Worm (Caenorhabditis elegans) whole organism, midembryonic: ENCODE results near the gene C06B3.6.
A peak's percentile ranks its signal among the peaks of the same experiment; 100 is the strongest.

Experiments
- T22C8.4 ChIP-seq: fragments of 200-800 bp; sonication (Bioruptor generic); IDR thresholded peaks from 2 replicates; pipeline ENCODE4 v1.3.6; 2022; ENCODE audit warnings: missing genetic modification characterization, missing compliant biosample characterization
- cog-1 ChIP-seq: sonication (generic microtip); optimal IDR thresholded peaks from 2 replicates; lab custom pipeline; 2016; ENCODE audit warnings: missing genetic modification characterization, missing compliant biosample characterization
- flt-1 ChIP-seq: fragments of 200-800 bp; sonication (Bioruptor generic); IDR thresholded peaks from 2 replicates; pipeline ENCODE4 v1.3.6; 2022; ENCODE audit warnings: missing genetic modification characterization, missing compliant biosample characterization
- klf-2 ChIP-seq: fragments of 200-800 bp; sonication (Bioruptor generic); conservative IDR thresholded peaks from 2 replicates; pipeline ENCODE4 v1.3.6; 2022; ENCODE audit warnings: missing genetic modification reagents, missing genetic modification characterization, missing compliant biosample characterization
- med-1 ChIP-seq: sonication (generic microtip); optimal IDR thresholded peaks from 2 replicates; lab custom pipeline; 2017; ENCODE audit warnings: missing genetic modification characterization, mild to moderate bottlenecking, missing compliant biosample characterization, antibody characterized with exemption, missing genetic modification reagents; ENCODE audit not compliant: insufficient read depth
- ref-1 ChIP-seq: fragments of 200-800 bp; sonication (Bioruptor generic); conservative IDR thresholded peaks from 2 replicates; pipeline ENCODE4 v1.3.6; 2022; ENCODE audit warnings: missing genetic modification reagents, missing genetic modification characterization, missing compliant biosample characterization
- tab-1 ChIP-seq: fragments of 200-800 bp; sonication (Bioruptor generic); IDR thresholded peaks from 2 replicates; pipeline ENCODE4 v1.3.6; 2022; ENCODE audit warnings: missing genetic modification characterization, missing compliant biosample characterization
- ztf-23 ChIP-seq: fragments of 200-800 bp; sonication (Bioruptor generic); IDR thresholded peaks from 2 replicates; pipeline ENCODE4 v1.3.6; 2022; ENCODE audit warnings: missing genetic modification reagents, missing genetic modification characterization, missing compliant biosample characterization
- ztf-29 ChIP-seq: fragments of 200-800 bp; sonication (Bioruptor generic); IDR thresholded peaks from 2 replicates; pipeline ENCODE4 v1.3.6; 2022; ENCODE audit warnings: missing genetic modification reagents, missing genetic modification characterization, missing compliant biosample characterization

The C06B3.6 gene

DNA sequence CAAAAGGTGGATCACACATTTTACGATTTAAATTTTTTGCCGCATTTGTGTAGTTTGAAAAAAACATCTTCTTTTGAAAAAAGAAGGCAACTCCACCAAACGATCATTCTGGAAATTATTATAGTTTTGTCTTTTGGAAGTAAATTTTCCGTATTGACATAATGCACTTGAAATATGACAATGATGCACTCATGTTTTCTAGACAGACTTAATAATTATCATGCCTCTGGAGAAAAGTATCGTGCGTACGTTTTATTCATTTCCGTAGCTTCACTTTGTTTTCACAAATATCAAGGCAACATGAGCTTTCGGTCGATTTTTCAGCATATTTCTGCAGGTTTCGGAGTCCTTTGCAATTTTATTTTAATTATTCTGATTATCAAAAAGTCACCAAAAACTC, 9.6 kb upstream of the C06B3.6 start, which contains the start of gene str-250:
Gene str-250, plus strand, starts transcription at position 301 of the 400 bp plus-strand sequence.
- TF ChIP-seq med-1 (GFP tag; lab: Kevin White, UChicago) (no peak), klf-2 (GFP tag; lab: Robert Waterston, UW) (no peak), T22C8.4 (GFP tag; lab: Robert Waterston, UW) (no peak), cog-1 (tag; lab: Kevin White, UChicago) (no peak), ref-1 (GFP tag; lab: Robert Waterston, UW) (no peak), ztf-23 (GFP tag; lab: Robert Waterston, UW) (no peak), flt-1 (GFP tag; lab: Robert Waterston, UW) (no peak), tab-1 (no peak), ztf-29 (no peak)

DNA sequence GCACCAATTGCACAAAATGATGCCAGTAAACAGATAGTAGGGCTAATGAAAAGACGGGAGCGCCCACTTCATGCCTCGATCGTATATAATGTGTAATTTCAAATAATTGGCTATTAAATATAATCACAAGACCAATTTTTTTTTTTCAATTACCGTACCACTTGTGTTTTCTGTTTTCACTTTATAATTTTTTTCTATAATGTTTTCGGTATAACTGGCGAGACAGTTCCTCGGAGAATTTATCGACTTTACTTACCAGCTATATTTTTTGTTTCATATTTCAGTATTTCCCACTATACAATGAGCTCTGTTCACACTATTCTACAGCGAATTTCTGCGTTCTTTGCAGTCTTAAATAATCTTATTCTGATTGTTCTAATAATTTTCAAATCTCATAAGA, 7.4 kb upstream of the C06B3.6 start, which contains the start of gene str-252:
Gene str-252, plus strand, starts transcription at position 301 of the 400 bp plus-strand sequence.
- TF ChIP-seq tab-1 (no peak), ztf-23 (GFP tag; lab: Robert Waterston, UW) (no peak), ref-1 (GFP tag; lab: Robert Waterston, UW) (no peak), ztf-29 (no peak)

DNA sequence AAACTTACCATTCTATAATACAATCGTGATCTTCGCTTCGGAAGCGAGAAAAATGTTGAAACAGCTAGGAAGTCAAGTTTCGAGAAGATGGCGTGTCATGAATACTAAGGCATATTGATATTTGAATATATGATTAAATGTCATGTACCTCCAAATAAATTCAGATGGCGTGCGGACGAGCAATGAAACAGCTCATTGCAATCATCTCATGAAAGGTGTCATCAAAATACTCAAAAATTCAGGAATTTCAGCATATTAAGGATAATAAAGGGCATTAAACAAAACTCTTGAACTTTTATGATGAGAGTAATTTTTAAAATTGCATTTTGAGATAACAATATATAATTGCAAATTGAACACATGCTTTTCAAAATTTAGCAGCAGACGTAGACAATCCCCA, 6.6 kb upstream of the C06B3.6 start, which contains the start of gene gcy-32:
Gene gcy-32, minus strand, starts transcription at position 101 of the 400 bp plus-strand sequence.
- no peak for TF ChIP-seq med-1 (GFP tag; lab: Kevin White, UChicago)
- TF ChIP-seq ztf-29, result no peak
- TF ChIP-seq klf-2 (GFP tag; lab: Robert Waterston, UW), result no peak
- TF ChIP-seq tab-1, result no peak
- no peak for TF ChIP-seq cog-1 (tag; lab: Kevin White, UChicago)
- no peak for TF ChIP-seq flt-1 (GFP tag; lab: Robert Waterston, UW)

DNA sequence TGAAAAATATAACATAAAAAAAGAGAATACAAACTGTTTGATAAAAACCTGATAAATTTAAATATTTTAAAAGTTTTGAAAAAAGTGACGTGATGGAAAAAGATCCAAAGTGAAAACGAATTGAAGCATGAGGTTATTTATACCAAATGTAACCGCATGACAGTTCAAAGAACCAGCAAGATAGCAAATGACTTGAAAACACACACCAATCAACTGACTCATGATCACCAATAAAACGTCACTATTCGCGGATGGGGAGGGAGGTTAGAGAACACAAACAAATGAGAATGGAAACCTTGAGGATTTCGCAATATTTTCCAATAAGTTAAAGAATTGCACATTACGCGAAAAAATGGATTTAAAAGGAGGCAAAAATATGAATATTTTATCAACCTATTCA, 633 bp upstream of the C06B3.6 start, which contains the start of gene C06B3.7:
Gene C06B3.7, plus strand, starts transcription at position 287 of the 400 bp plus-strand sequence.
- TF ChIP-seq tab-1 (no peak), ztf-29 (no peak), T22C8.4 (GFP tag; lab: Robert Waterston, UW) (no peak), ref-1 (GFP tag; lab: Robert Waterston, UW) (no peak), med-1 (GFP tag; lab: Kevin White, UChicago) (no peak), cog-1 (tag; lab: Kevin White, UChicago) (no peak), ztf-23 (GFP tag; lab: Robert Waterston, UW) (no peak), flt-1 (GFP tag; lab: Robert Waterston, UW) (no peak), klf-2 (GFP tag; lab: Robert Waterston, UW) (no peak)

DNA sequence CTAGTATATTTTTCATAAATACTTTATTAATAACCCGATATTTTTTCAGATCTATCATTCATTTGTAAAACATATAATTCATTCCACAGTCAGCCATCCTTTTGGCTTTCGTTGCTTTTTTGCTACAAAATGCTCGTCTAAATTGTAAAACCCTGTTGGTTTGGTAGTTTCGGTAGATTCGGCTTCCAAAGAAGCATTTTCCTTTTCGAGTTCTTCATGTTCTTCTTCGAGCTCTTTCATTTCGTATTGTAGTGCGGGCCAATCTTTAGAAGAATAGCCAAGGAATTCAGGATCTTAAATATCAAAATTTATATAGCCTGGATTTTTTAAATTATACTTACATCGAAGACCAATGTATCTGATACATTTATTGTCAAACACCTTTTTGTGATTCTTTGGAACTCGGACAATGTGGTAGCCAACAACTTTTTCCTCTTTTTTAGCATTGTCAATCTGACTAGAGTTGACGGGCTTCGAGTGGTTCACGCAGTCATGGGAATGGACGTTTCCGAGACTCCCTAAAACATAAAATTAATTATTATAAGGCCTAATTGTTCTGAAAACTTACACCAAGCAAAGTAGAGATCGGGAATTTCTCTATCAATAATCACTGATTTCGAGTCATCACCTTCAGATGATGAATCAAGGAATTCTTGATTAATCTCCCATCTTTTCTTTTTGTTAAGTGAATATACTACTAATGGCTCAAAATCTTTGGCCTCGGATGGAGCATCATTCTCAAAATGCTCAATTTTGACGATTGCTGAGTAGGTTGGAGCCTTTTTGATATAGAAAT, 449 bp downstream of the C06B3.6 start:
- TF ChIP-seq T22C8.4 (GFP tag; lab: Robert Waterston, UW), result no peak
- no peak for TF ChIP-seq klf-2 (GFP tag; lab: Robert Waterston, UW)
- TF ChIP-seq ztf-29, result no peak
- no peak for TF ChIP-seq med-1 (GFP tag; lab: Kevin White, UChicago)

DNA sequence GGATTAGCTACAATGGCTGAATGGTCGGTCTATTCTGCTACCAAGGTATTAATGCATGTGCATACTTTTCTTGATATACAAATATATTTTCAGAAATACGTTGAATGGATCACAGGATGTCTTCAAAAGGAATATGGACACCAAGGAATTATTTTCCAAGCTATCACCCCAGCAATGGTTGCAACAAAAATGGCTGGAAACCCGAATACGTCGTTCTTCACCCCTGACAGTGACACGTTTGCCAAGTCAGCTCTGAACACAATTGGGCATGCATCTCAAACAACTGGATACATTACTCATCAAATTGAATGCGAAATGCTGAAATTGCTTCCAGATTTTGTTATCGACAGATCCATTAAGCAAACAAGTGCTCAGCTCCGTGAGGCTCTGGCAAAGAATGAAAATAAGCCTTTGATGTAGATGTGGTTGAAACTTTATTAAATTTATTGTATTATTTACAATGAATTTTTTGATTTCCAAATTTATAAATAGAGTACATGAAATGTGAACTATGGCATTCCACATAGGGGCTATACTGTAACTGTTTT, 1.1 kb downstream of the C06B3.6 start:
- TF ChIP-seq klf-2 (GFP tag; lab: Robert Waterston, UW), result no peak
- TF ChIP-seq ref-1 (GFP tag; lab: Robert Waterston, UW), result no peak
- no peak for TF ChIP-seq T22C8.4 (GFP tag; lab: Robert Waterston, UW)
- TF ChIP-seq flt-1 (GFP tag; lab: Robert Waterston, UW), result no peak
- TF ChIP-seq ztf-29, result no peak
- no peak for TF ChIP-seq ztf-23 (GFP tag; lab: Robert Waterston, UW)
- no peak for TF ChIP-seq tab-1
- no peak for TF ChIP-seq med-1 (GFP tag; lab: Kevin White, UChicago)
- TF ChIP-seq cog-1 (tag; lab: Kevin White, UChicago), result no peak

DNA sequence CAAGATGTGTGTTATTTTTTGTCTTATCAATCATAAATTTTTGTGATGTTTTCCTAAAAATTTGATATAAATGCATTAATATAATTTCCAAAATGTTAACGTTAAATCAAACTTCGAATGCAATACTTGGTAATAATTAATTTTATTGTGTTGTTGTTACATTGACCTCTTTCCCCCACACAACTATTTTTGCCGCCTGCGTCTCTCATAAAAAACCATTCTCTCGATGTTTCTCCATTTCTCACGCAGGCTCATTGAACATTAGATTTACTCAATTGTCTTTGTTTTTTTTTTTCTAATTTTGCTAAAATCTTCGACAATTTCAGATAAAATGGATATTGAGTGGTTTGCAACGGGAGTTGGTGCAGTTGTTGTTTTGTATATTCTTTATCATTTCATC, 2.6 kb downstream of the C06B3.6 start, which contains the start of gene stdh-1:
Gene stdh-1, plus strand, starts transcription at position 327 of the 400 bp plus-strand sequence.
- TF ChIP-seq cog-1 (tag; lab: Kevin White, UChicago) (peak; percentile 20), klf-2 (GFP tag; lab: Robert Waterston, UW) (no peak)

DNA sequence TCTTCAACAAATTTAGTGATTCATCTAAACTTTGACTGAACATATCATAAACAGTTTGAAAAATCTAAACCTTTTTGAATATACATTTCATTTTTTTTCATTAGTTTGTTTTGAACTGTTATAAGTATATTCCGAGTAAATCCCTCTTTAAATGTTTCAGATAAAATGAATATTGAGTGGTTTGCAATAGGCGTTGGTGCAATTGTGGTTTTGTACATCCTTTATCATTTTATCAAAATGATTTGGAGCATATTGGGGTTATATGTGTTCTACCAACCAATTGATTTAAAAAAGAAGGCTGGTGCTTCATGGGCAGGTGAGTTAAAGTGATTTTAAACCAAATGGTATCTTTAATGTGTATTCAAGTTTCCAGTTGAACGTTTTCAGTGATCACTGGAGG, 4.3 kb downstream of the C06B3.6 start, which contains the start of gene stdh-3:
Gene stdh-3, plus strand, starts transcription at position 166 of the 400 bp plus-strand sequence.
- no peak for TF ChIP-seq T22C8.4 (GFP tag; lab: Robert Waterston, UW)
- no peak for TF ChIP-seq klf-2 (GFP tag; lab: Robert Waterston, UW)
- no peak for TF ChIP-seq tab-1
- no peak for TF ChIP-seq ztf-29
- TF ChIP-seq med-1 (GFP tag; lab: Kevin White, UChicago), result no peak
- TF ChIP-seq flt-1 (GFP tag; lab: Robert Waterston, UW), result no peak
- TF ChIP-seq ztf-23 (GFP tag; lab: Robert Waterston, UW), result no peak
- no peak for TF ChIP-seq ref-1 (GFP tag; lab: Robert Waterston, UW)
- TF ChIP-seq cog-1 (tag; lab: Kevin White, UChicago), result no peak

DNA sequence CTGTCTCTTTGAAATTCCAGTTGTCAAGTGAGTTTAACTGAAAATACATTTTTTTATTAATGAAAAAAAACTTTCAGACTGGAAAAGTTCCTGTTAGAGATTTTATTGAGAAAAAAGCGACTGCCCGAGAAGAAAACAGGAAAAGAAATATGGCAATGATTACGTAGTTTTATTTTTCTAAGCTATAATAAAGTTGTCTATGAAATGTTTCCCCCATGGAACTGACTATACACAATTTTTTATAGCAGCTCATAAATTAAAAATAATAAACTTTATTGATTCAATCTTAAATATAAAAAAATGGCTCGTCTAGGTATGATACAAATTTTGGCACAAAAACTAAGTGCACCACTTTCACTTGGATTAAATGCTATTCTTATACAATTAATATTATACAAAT, 6.3 kb downstream of the C06B3.6 start, which contains the start of gene C06B3.1:
Gene C06B3.1, plus strand, starts transcription at position 301 of the 400 bp plus-strand sequence.
- no peak for TF ChIP-seq flt-1 (GFP tag; lab: Robert Waterston, UW)
- no peak for TF ChIP-seq med-1 (GFP tag; lab: Kevin White, UChicago)
- no peak for TF ChIP-seq klf-2 (GFP tag; lab: Robert Waterston, UW)
- no peak for TF ChIP-seq T22C8.4 (GFP tag; lab: Robert Waterston, UW)
- TF ChIP-seq ref-1 (GFP tag; lab: Robert Waterston, UW), result no peak
- TF ChIP-seq cog-1 (tag; lab: Kevin White, UChicago), result no peak
- TF ChIP-seq ztf-23 (GFP tag; lab: Robert Waterston, UW), result no peak
- no peak for TF ChIP-seq tab-1
- no peak for TF ChIP-seq ztf-29
